Worm (Caenorhabditis elegans) whole organism, late embryonic: ENCODE measurements around the gene F38B2.4.

ENCODE experiments used
- dve-1 ChIP-seq: sonication (generic microtip); optimal IDR thresholded peaks from 2 replicates; lab custom pipeline; 2017; ENCODE audit warnings: antibody characterized with exemption, mild to moderate bottlenecking, missing genetic modification characterization, missing compliant biosample characterization
- lin-11 ChIP-seq: fragments of 200-800 bp; sonication (Bioruptor generic); optimal IDR thresholded peaks from 2 replicates; lab custom pipeline; 2018; ENCODE audit warnings: mild to moderate bottlenecking, missing genetic modification characterization, missing compliant biosample characterization
- pqm-1 ChIP-seq: sonication (generic microtip); optimal IDR thresholded peaks from 2 replicates; lab custom pipeline; 2016; ENCODE audit warnings: missing genetic modification characterization, missing compliant biosample characterization
- pros-1 ChIP-seq: fragments of 150-350 bp; optimal IDR thresholded peaks from 2 replicates; lab custom pipeline; 2014; ENCODE audit warnings: missing biosample characterization, missing genetic modification reagents, missing genetic modification characterization

DNA sequence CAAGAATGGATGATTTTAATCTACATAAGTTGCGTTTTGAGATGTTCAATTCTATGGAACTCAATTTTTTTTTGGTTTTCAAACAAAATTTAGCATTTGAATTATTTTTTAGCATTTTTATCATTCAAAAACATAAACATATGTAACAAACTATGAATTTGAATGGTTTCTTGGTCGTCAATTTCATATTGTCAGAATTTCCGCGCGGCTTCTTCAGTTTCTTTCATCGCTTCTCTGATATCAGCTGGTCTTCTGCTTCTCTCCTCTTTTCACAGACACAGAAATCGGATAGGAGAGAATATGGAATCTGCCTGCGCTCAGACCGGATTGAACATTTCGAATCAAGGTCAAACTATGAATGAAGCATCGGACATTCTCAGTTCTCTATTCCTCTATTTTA, 20.8 kb downstream of the F38B2.4 start, which contains the start of gene C03A3.9:
- TF ChIP-seq dve-1 (tag; lab: Kevin White, UChicago), result no peak
- TF ChIP-seq pqm-1, result no peak
- no peak for TF ChIP-seq lin-11 (tag; lab: Kevin White, UChicago)
- TF ChIP-seq pros-1 (tag; lab: Kevin White, UChicago), result no peak
